Fruit fly (Drosophila melanogaster): Measurements from ENCODE around the gene srw.
A peak's percentile ranks its signal among the peaks of the same experiment; 100 is the strongest.

The srw gene

dm6 chr3L:4286784-4287183 lies 3.5 kb upstream of the srw start, which contains the start of gene TfIIEbeta (continued):
- TF ChIP-seq CG1832 (GFP tag; optimal IDR thresholded peaks at IDR 0.05), result no peak
- TF ChIP-seq aop (GFP tag; IDR thresholded peaks at IDR 0.05), result no peak
- no peak for TF ChIP-seq Poxn (GFP tag; IDR thresholded peaks at IDR 0.05)
- no peak for TF ChIP-seq ken (GFP tag; IDR thresholded peaks at IDR 0.05)
- no peak for TF ChIP-seq Deaf1 (tag; optimal IDR thresholded peaks at IDR 0.05)
- no peak for TF ChIP-seq CG9797 (GFP tag; optimal IDR thresholded peaks at IDR 0.05)
- TF ChIP-seq vnd (GFP tag; IDR thresholded peaks at IDR 0.05; ENCODE audit: partially characterized antibody), result no peak
- TF ChIP-seq slou (GFP tag; optimal IDR thresholded peaks at IDR 0.05), result no peak
- no peak for TF ChIP-seq tap (tag; optimal IDR thresholded peaks at IDR 0.05)
- TF ChIP-seq lola (GFP tag; optimal IDR thresholded peaks at IDR 0.05), result no peak
- no peak for TF ChIP-seq al (GFP tag; IDR thresholded peaks at IDR 0.05)
- no peak for TF ChIP-seq C15 (GFP tag; IDR thresholded peaks at IDR 0.05)
- peak; percentile 1 for TF ChIP-seq sug (tag; optimal IDR thresholded peaks at IDR 0.05)
- peak; percentile 9 for TF ChIP-seq CG1602 (GFP tag; optimal IDR thresholded peaks at IDR 0.05)
- TF ChIP-seq nau (GFP tag; optimal IDR thresholded peaks at IDR 0.05), result no peak
- TF ChIP-seq Hsf (GFP tag; optimal IDR thresholded peaks at IDR 0.05), result no peak
- no peak for TF ChIP-seq CG8290 (GFP tag; optimal IDR thresholded peaks at IDR 0.05)
- no peak for TF ChIP-seq CG8290 (tag; optimal IDR thresholded peaks at IDR 0.05)
- no peak for TF ChIP-seq Max (GFP tag; optimal IDR thresholded peaks at IDR 0.05)
- no peak for TF ChIP-seq CG7271 (tag; optimal IDR thresholded peaks at IDR 0.05)
- peak; percentile 44; the same call in 2 of the 3 replicates for TF ChIP-seq ci (GFP tag; IDR thresholded peaks at IDR 0.05)
- TF ChIP-seq CG33557 (GFP tag; optimal IDR thresholded peaks at IDR 0.05), result no peak
- TF ChIP-seq ranshi (GFP tag; IDR thresholded peaks at IDR 0.05), result no peak
- TF ChIP-seq fd102C (GFP tag; optimal IDR thresholded peaks at IDR 0.05), result no peak
- TF ChIP-seq oc (tag; optimal IDR thresholded peaks at IDR 0.05), result no peak
- TF ChIP-seq CG7963 (GFP tag; IDR thresholded peaks at IDR 0.05; ENCODE audit: partially characterized antibody), result no peak
- no peak for TF ChIP-seq CG7357 (GFP tag; IDR thresholded peaks at IDR 0.05)
- no peak for TF ChIP-seq exex (tag; optimal IDR thresholded peaks at IDR 0.05)
- peak; percentile 73 for TF ChIP-seq sd (tag; optimal IDR thresholded peaks at IDR 0.05)
- no peak for TF ChIP-seq gcm (GFP tag; optimal IDR thresholded peaks at IDR 0.05)
- peak; percentile 44 for TF ChIP-seq E2f2 (GFP tag; IDR thresholded peaks at IDR 0.05)
- TF ChIP-seq crol (GFP tag; IDR thresholded peaks at IDR 0.05), result no peak
- no peak for TF ChIP-seq Hmx (GFP tag; optimal IDR thresholded peaks at IDR 0.05)
- no peak for TF ChIP-seq cg (GFP tag; optimal IDR thresholded peaks at IDR 0.05)
- TF ChIP-seq ac (GFP tag; optimal IDR thresholded peaks at IDR 0.05), result no peak
- no peak for TF ChIP-seq zf30C (GFP tag; optimal IDR thresholded peaks at IDR 0.05)
- no peak for TF ChIP-seq CG8765 (GFP tag; IDR thresholded peaks at IDR 0.05)
- TF ChIP-seq D (optimal IDR thresholded peaks at IDR 0.05), result no peak
- peak; percentile 7 for TF ChIP-seq D (GFP tag; optimal IDR thresholded peaks at IDR 0.05)
- no peak for TF ChIP-seq CG34224 (GFP tag; IDR thresholded peaks at IDR 0.05; ENCODE audit: partially characterized antibody)
- TF ChIP-seq HLH3B (GFP tag; IDR thresholded peaks at IDR 0.05), result 0 out of 2 replicates have a peak, but pooled peaks have one; percentile 24
- TF ChIP-seq ash1 (GFP tag; optimal IDR thresholded peaks at IDR 0.05), result no peak
- TF ChIP-seq lbe (GFP tag; optimal IDR thresholded peaks at IDR 0.05), result peak; percentile 46
- TF ChIP-seq bcd (GFP tag; optimal IDR thresholded peaks at IDR 0.05), result peak; percentile 20
- no peak for TF ChIP-seq CG15011 (GFP tag; optimal IDR thresholded peaks at IDR 0.05)
- no peak for TF ChIP-seq danr (GFP tag; IDR thresholded peaks at IDR 0.05)
- no peak for TF ChIP-seq CG1647 (GFP tag; optimal IDR thresholded peaks at IDR 0.05)
- no peak for TF ChIP-seq CG11560 (tag; IDR thresholded peaks at IDR 0.05)
- TF ChIP-seq CG8388 (GFP tag; optimal IDR thresholded peaks at IDR 0.05), result no peak
- TF ChIP-seq org-1 (GFP tag; optimal IDR thresholded peaks at IDR 0.05), result no peak
- TF ChIP-seq Hr78 (GFP tag; optimal IDR thresholded peaks at IDR 0.05), result no peak
- TF ChIP-seq CG17912 (GFP tag; optimal IDR thresholded peaks at IDR 0.05), result no peak
